Worm (Caenorhabditis elegans) whole organism, L4 larva: ENCODE results near the gene btb-17.

Experiments used
- daf-8 ChIP-seq: fragments of 200-800 bp; sonication (Bioruptor generic); IDR thresholded peaks from 2 replicates; pipeline ENCODE4 v1.3.6; 2022; ENCODE audit warnings: missing genetic modification characterization, missing compliant biosample characterization
- lin-39 ChIP-seq: fragments of 150-350 bp; optimal IDR thresholded peaks from 2 replicates; lab custom pipeline; 2014; ENCODE audit warnings: missing biosample characterization, missing genetic modification reagents, missing genetic modification characterization
- nhr-76 ChIP-seq: fragments of 150-350 bp; optimal IDR thresholded peaks from 2 replicates; lab custom pipeline; 2014; ENCODE audit warnings: missing biosample characterization, missing genetic modification characterization
- sdz-12 ChIP-seq: fragments of 200-800 bp; sonication (Bioruptor generic); optimal IDR thresholded peaks from 2 replicates; lab custom pipeline; 2018; ENCODE audit warnings: mild to moderate bottlenecking, missing genetic modification characterization, missing compliant biosample characterization
- skn-1 ChIP-seq: fragments of 150-350 bp; optimal IDR thresholded peaks from 2 replicates; lab custom pipeline; 2014; ENCODE audit warnings: missing biosample characterization, missing genetic modification characterization

ce11 chrII:3251782-3252181 lies 43.4 kb upstream of the btb-17 start:
- TF ChIP-seq sdz-12 (no peak), skn-1 (tag; lab: Kevin White, UChicago) (no peak), lin-39 (tag; lab: Kevin White, UChicago) (no peak), daf-8 (GFP tag; lab: Robert Waterston, UW) (no peak), nhr-76 (tag; lab: Kevin White, UChicago) (no peak)
